Fruit fly (Drosophila melanogaster) whole organism, adult: Measurements from ENCODE around the gene Lk.

Experiments
- CG11617 ChIP-seq: fragments of 200-800 bp; sonication (Bioruptor generic); optimal IDR thresholded peaks from 2 replicates; lab custom pipeline; 2017; ENCODE audit warnings: mild to moderate bottlenecking, missing biosample characterization, missing genetic modification reagents, missing genetic modification characterization
- CG12768 ChIP-seq: fragments of 200-800 bp; sonication (Bioruptor generic); optimal IDR thresholded peaks from 2 replicates; lab custom pipeline; 2017; ENCODE audit warnings: missing biosample characterization, missing genetic modification characterization, mild to moderate bottlenecking, moderate library complexity, missing genetic modification reagents
- CG14711 ChIP-seq: fragments of 200-800 bp; sonication (Bioruptor generic); optimal IDR thresholded peaks from 2 replicates; lab custom pipeline; 2018; ENCODE audit warnings: missing biosample characterization, mild to moderate bottlenecking, missing genetic modification characterization, moderate library complexity
- CG1620 ChIP-seq: fragments of 200-800 bp; sonication (Bioruptor generic); optimal IDR thresholded peaks from 2 replicates; lab custom pipeline; 2016; ENCODE audit warnings: missing biosample characterization, missing genetic modification characterization
- CG33017 ChIP-seq: fragments of 200-800 bp; sonication (Bioruptor generic); optimal IDR thresholded peaks from 2 replicates; lab custom pipeline; 2018; ENCODE audit warnings: missing biosample characterization, mild to moderate bottlenecking, missing genetic modification characterization, moderate library complexity
- CG5204 ChIP-seq: fragments of 200-800 bp; sonication (Bioruptor generic); optimal IDR thresholded peaks from 2 replicates; lab custom pipeline; 2016; ENCODE audit warnings: missing biosample characterization, missing genetic modification characterization
- CG7045 ChIP-seq: fragments of 200-800 bp; sonication (Bioruptor generic); optimal IDR thresholded peaks from 2 replicates; lab custom pipeline; 2017; ENCODE audit warnings: missing biosample characterization, mild to moderate bottlenecking, missing genetic modification characterization
- bab1 ChIP-seq: fragments of 200-800 bp; sonication (Bioruptor generic); optimal IDR thresholded peaks from 3 replicates; lab custom pipeline; 2019; ENCODE audit warnings: missing biosample characterization, mild to moderate bottlenecking, missing genetic modification characterization, moderate library complexity
- cnc ChIP-seq, 2 experiments: fragments of >200 bp; optimal IDR thresholded peaks; 2 replicates each; lab custom pipeline; 2017
- ovo ChIP-seq: fragments of 200-800 bp; sonication (Bioruptor generic); optimal IDR thresholded peaks from 2 replicates; lab custom pipeline; 2016; ENCODE audit warnings: missing biosample characterization, missing genetic modification characterization

dm6 chr3L:14563461-14563860 is 2.9 kb upstream of the Lk start:
- TF ChIP-seq CG12768 (no peak), ovo (no peak), CG5204 (GFP tag; lab: Kevin White, UChicago) (no peak), CG7045 (GFP tag; lab: Kevin White, UChicago) (no peak), CG11617 (GFP tag; lab: Kevin White, UChicago) (no peak), CG1620 (GFP tag; lab: Kevin White, UChicago) (no peak), bab1 (GFP tag; lab: Kevin White, UChicago) (no peak), CG14711 (tag; lab: Kevin White, UChicago) (no peak), CG33017 (tag; lab: Kevin White, UChicago) (no peak), cnc (optimal IDR thresholded peaks at IDR 0.05; lab: Kevin White, UChicago) (no peak)
